Worm (Caenorhabditis elegans): ENCODE results near the gene W07E6.5.

DNA sequence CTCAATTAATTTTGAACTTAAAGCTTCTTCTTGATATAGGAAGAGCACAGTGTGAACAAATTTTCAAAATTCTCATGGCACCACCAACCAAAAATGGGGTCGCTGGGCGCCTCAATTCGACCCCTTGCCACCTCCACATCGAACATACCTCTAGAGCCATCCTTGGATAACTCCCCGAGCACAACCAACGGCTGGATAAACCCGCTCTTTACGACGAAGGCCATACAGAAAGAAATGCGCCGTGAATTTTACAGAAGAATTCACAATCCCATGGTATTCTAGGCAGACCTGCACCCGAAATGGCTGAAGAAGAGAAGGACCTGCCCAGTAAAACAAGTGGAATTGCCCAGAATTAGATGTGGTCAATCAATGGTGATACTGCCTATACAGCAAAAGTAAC is 29.3 kb downstream of the W07E6.5 start:
- TF ChIP-seq tbx-7 (tag; optimal IDR thresholded peaks at IDR 0.05) (no peak), rnt-1 (tag; optimal IDR thresholded peaks at IDR 0.05) (no peak)
